Fruit fly (Drosophila melanogaster) whole organism, wandering third instar larva: Measurements from ENCODE around the gene ham.

Source experiments
- Abd-B ChIP-seq: fragments of >200 bp; optimal IDR thresholded peaks from 2 replicates; lab custom pipeline; 2017; ENCODE audit warnings: missing biosample characterization, missing genetic modification characterization
- CG9705 ChIP-seq: fragments of 200-800 bp; sonication (Bioruptor generic); optimal IDR thresholded peaks from 2 replicates; lab custom pipeline; 2018; ENCODE audit warnings: missing biosample characterization, mild to moderate bottlenecking, missing genetic modification characterization
- HLH106 ChIP-seq: fragments of 200-800 bp; optimal IDR thresholded peaks from 3 replicates; lab custom pipeline; 2019; ENCODE audit warnings: missing biosample characterization, mild to moderate bottlenecking, missing genetic modification characterization, moderate library complexity
- Hr78 ChIP-seq: fragments of >200 bp; optimal IDR thresholded peaks from 2 replicates; lab custom pipeline; 2017; ENCODE audit warnings: missing biosample characterization, missing genetic modification characterization
- Myc ChIP-seq: fragments of >200 bp; optimal IDR thresholded peaks from 2 replicates; lab custom pipeline; 2017
- Rel ChIP-seq, 2 experiments: fragments of 200-800 bp; sonication (Bioruptor generic) in 1 of 2; optimal IDR thresholded peaks; 2 replicates in 1 of 2; 3 replicates in 1 of 2; lab custom pipeline; 2016 to 2019; ENCODE audit warnings: mild to moderate bottlenecking in 2 of 2, missing biosample characterization in 2 of 2, missing genetic modification characterization in 2 of 2, moderate library complexity in 1 of 2
- fru ChIP-seq: fragments of 200-800 bp; sonication (Bioruptor generic); optimal IDR thresholded peaks from 3 replicates; lab custom pipeline; 2016; ENCODE audit warnings: missing biosample characterization, mild to moderate bottlenecking, missing genetic modification characterization
- lola ChIP-seq: fragments of >200 bp; optimal IDR thresholded peaks from 2 replicates; lab custom pipeline; 2017; ENCODE audit warnings: missing biosample characterization, missing genetic modification characterization
- pan ChIP-seq: fragments of >200 bp; optimal IDR thresholded peaks from 2 replicates; lab custom pipeline; 2017
- psq ChIP-seq: fragments of 200-800 bp; sonication (Bioruptor generic); optimal IDR thresholded peaks from 3 replicates; lab custom pipeline; 2017; ENCODE audit warnings: missing biosample characterization, mild to moderate bottlenecking, missing genetic modification characterization, moderate library complexity
- usp ChIP-seq: fragments of >200 bp; optimal IDR thresholded peaks from 2 replicates; lab custom pipeline; 2017; ENCODE audit warnings: missing biosample characterization, missing genetic modification characterization
- woc ChIP-seq: sonication (Bioruptor generic); optimal IDR thresholded peaks from 2 replicates; lab custom pipeline; 2016; ENCODE audit warnings: missing biosample characterization, mild to moderate bottlenecking, missing genetic modification characterization

- no peak for TF ChIP-seq Myc (lab: Kevin White, UChicago)
- TF ChIP-seq Hr78 (GFP tag; lab: Kevin White, UChicago), result no peak
- no peak for TF ChIP-seq HLH106 (tag; lab: Kevin White, UChicago)
- no peak for TF ChIP-seq Abd-B (GFP tag; lab: Kevin White, UChicago)
- no peak for TF ChIP-seq fru (GFP tag; lab: Kevin White, UChicago)
- TF ChIP-seq lola (GFP tag; lab: Kevin White, UChicago), result no peak
- no peak for TF ChIP-seq pan (lab: Kevin White, UChicago)
- TF ChIP-seq psq (GFP tag; lab: Kevin White, UChicago), result no peak
- TF ChIP-seq Rel (GFP tag; optimal IDR thresholded peaks at IDR 0.05; lab: Kevin White, UChicago), result no peak
- no peak for TF ChIP-seq Rel (tag; optimal IDR thresholded peaks at IDR 0.05; lab: Kevin White, UChicago)
- TF ChIP-seq CG9705 (GFP tag; lab: Kevin White, UChicago), result no peak
- TF ChIP-seq woc, result no peak
- TF ChIP-seq usp, result no peak
Measured at dm6 chr2L:18822805-18823204, 30.1 kb upstream of the ham start.
